Fruit fly (Drosophila melanogaster) S2 (cell line): ENCODE results near the gene CG2278.

Source experiments
- CG8478 ChIP-seq: fragments of >200 bp; optimal IDR thresholded peaks from 2 replicates; lab custom pipeline; 2018
- CTCF ChIP-seq, 2 experiments: fragments of >200 bp; optimal IDR thresholded peaks; 2 replicates each; lab custom pipeline; 2018

dm6 chrX:8126149-8126548 is 43.9 kb downstream of the CG2278 start:
- no peak for TF ChIP-seq CG8478 (lab: Kevin White, UChicago)
- TF ChIP-seq CTCF (optimal IDR thresholded peaks at IDR 0.05; lab: Kevin White, UChicago): no peak
